Fruit fly (Drosophila melanogaster): ENCODE results near the gene Pcp.

Gene Pcp

DNA sequence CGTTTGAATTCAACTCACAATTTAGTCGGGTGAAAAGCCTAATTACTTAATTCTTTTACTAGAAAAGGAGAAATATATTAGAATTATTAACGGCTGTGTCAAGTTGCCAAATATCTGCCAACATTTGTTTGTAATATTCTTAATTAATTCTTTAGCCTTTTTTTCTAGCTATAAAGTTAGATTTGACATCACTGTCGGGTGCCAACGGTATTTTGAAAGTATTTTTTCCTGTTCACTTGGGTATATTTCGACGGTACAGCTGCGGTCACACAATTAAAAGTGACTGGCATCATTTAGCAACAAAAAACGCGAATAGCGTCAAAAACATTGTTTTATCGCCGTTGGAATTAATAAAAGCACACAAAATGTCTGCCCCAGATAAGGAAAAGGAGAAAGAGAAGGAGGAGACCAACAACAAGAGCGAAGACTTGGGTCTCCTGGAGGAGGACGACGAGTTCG, 42.3 kb downstream of the Pcp start, which contains the start of gene Sem1 (continued):
- TF ChIP-seq Ptx1 (GFP tag; IDR thresholded peaks at IDR 0.05) (no peak), CG17328 (GFP tag; IDR thresholded peaks at IDR 0.05) (no peak), Blimp-1 (GFP tag; optimal IDR thresholded peaks at IDR 0.05) (no peak), org-1 (GFP tag; optimal IDR thresholded peaks at IDR 0.05) (no peak), B-H2 (GFP tag; optimal IDR thresholded peaks at IDR 0.05) (no peak), CG1233 (GFP tag; optimal IDR thresholded peaks at IDR 0.05) (no peak), Scr (GFP tag; IDR thresholded peaks at IDR 0.05; ENCODE audit: partially characterized antibody) (no peak), sd (tag; optimal IDR thresholded peaks at IDR 0.05) (no peak), CG30020 (tag; optimal IDR thresholded peaks at IDR 0.05) (peak; percentile 47), D (optimal IDR thresholded peaks at IDR 0.05) (no peak), D (GFP tag; optimal IDR thresholded peaks at IDR 0.05) (no peak), ranshi (GFP tag; IDR thresholded peaks at IDR 0.05) (no peak), pzg (GFP tag; optimal IDR thresholded peaks at IDR 0.05) (peak; percentile 55), toy (GFP tag; IDR thresholded peaks at IDR 0.05) (no peak), lilli (GFP tag; optimal IDR thresholded peaks at IDR 0.05) (peak; percentile 6), pho (GFP tag; optimal IDR thresholded peaks at IDR 0.05) (no peak), da (GFP tag; optimal IDR thresholded peaks at IDR 0.05) (no peak), tio (GFP tag; optimal IDR thresholded peaks at IDR 0.05) (no peak), MESR4 (GFP tag; optimal IDR thresholded peaks at IDR 0.05) (peak; percentile 52), seq (GFP tag; IDR thresholded peaks at IDR 0.05) (no peak), CG10267 (tag; optimal IDR thresholded peaks at IDR 0.05) (peak; percentile 11), CG11504 (tag; optimal IDR thresholded peaks at IDR 0.05) (peak; percentile 65), hth (optimal IDR thresholded peaks at IDR 0.05) (no peak), CG9932 (GFP tag; IDR thresholded peaks at IDR 0.05) (peak; percentile 39; the same call in 1 of the 2 replicates), CTCF (GFP tag; optimal IDR thresholded peaks at IDR 0.05) (no peak), CG6854 (GFP tag; optimal IDR thresholded peaks at IDR 0.05) (no peak), dati (GFP tag; IDR thresholded peaks at IDR 0.05) (no peak), exex (tag; optimal IDR thresholded peaks at IDR 0.05) (no peak), cg (GFP tag; optimal IDR thresholded peaks at IDR 0.05) (no peak), Sry-β (GFP tag; optimal IDR thresholded peaks at IDR 0.05) (peak; percentile 91), Doc3 (GFP tag; IDR thresholded peaks at IDR 0.05; ENCODE audit: partially characterized antibody) (no peak), Nf-YA (GFP tag; IDR thresholded peaks at IDR 0.05) (no peak), BEAF-32 (GFP tag; optimal IDR thresholded peaks at IDR 0.05) (peak; percentile 7), CG4730 (GFP tag; IDR thresholded peaks at IDR 0.05) (no peak), CG12104 (GFP tag; optimal IDR thresholded peaks at IDR 0.05) (no peak), peb (GFP tag; IDR thresholded peaks at IDR 0.05) (no peak), Meics (GFP tag; optimal IDR thresholded peaks at IDR 0.05) (no peak), row (GFP tag; IDR thresholded peaks at IDR 0.05) (peak; percentile 75), CG6175 (GFP tag; IDR thresholded peaks at IDR 0.05) (no peak), pita (GFP tag; optimal IDR thresholded peaks at IDR 0.05) (no peak), Oaz (GFP tag; IDR thresholded peaks at IDR 0.05) (no peak), sima (GFP tag; optimal IDR thresholded peaks at IDR 0.05) (no peak), Sry-δ (GFP tag; optimal IDR thresholded peaks at IDR 0.05) (no peak), prd (optimal IDR thresholded peaks at IDR 0.05) (no peak), prd (GFP tag; IDR thresholded peaks at IDR 0.05) (0 out of 3 replicates have a peak, but pooled peaks have one; percentile 14), Atf6 (GFP tag; IDR thresholded peaks at IDR 0.05) (no peak), ham (GFP tag; IDR thresholded peaks at IDR 0.05) (no peak), CG9215 (GFP tag; IDR thresholded peaks at IDR 0.05) (no peak), dysf (GFP tag; IDR thresholded peaks at IDR 0.05) (no peak), cato (GFP tag; optimal IDR thresholded peaks at IDR 0.05; ENCODE audit: borderline replicate concordance) (no peak), Sin3A (optimal IDR thresholded peaks at IDR 0.05) (no peak), YL-1 (GFP tag; optimal IDR thresholded peaks at IDR 0.05) (peak; percentile 31), Ravus (GFP tag; IDR thresholded peaks at IDR 0.05) (no peak), lmd (GFP tag; IDR thresholded peaks at IDR 0.05) (no peak)
